Fruit fly (Drosophila melanogaster) whole organism, pupa: Measurements from ENCODE around the gene barr.

ENCODE experiments used
- CG10348 ChIP-seq: fragments of 200-800 bp; sonication (Bioruptor generic); IDR thresholded peaks from 2 replicates; pipeline ENCODE4 v1.3.6; 2022; ENCODE audit warnings: missing biosample characterization, missing genetic modification characterization
- CG12605 ChIP-seq: fragments of 200-800 bp; sonication (Bioruptor generic); IDR thresholded peaks from 2 replicates; pipeline ENCODE4 v1.3.6; 2022; ENCODE audit warnings: missing biosample characterization, missing genetic modification characterization
- CG13204 ChIP-seq: fragments of 200-800 bp; sonication (Bioruptor generic); optimal IDR thresholded peaks from 2 replicates; lab custom pipeline; 2018; ENCODE audit warnings: missing biosample characterization, mild to moderate bottlenecking, missing genetic modification characterization, moderate library complexity
- CG14655 ChIP-seq: fragments of 200-800 bp; sonication (Bioruptor generic); optimal IDR thresholded peaks from 3 replicates; lab custom pipeline; 2017; ENCODE audit warnings: mild to moderate bottlenecking, missing biosample characterization, missing genetic modification reagents, missing genetic modification characterization
- CG15710 ChIP-seq: fragments of 200-800 bp; sonication (Bioruptor generic); optimal IDR thresholded peaks from 2 replicates; lab custom pipeline; 2018; ENCODE audit warnings: missing biosample characterization, mild to moderate bottlenecking, missing genetic modification characterization, moderate library complexity
- CG17806 ChIP-seq: fragments of 200-800 bp; sonication (Bioruptor generic); optimal IDR thresholded peaks from 2 replicates; lab custom pipeline; 2018; ENCODE audit warnings: missing biosample characterization, mild to moderate bottlenecking, missing genetic modification characterization, moderate library complexity
- CG32121 ChIP-seq: fragments of 200-800 bp; sonication (Bioruptor generic); IDR thresholded peaks from 2 replicates; pipeline ENCODE4 v1.3.6; 2022; ENCODE audit warnings: missing biosample characterization, missing genetic modification characterization
- CG34367 ChIP-seq: fragments of 200-800 bp; sonication (Bioruptor generic); optimal IDR thresholded peaks from 2 replicates; lab custom pipeline; 2018; ENCODE audit warnings: missing biosample characterization, mild to moderate bottlenecking, missing genetic modification characterization
- CG4496 ChIP-seq: fragments of 200-800 bp; sonication (Bioruptor generic); IDR thresholded peaks from 3 replicates; pipeline ENCODE4 v1.3.6; 2022; ENCODE audit warnings: missing biosample characterization, missing genetic modification characterization
- CG8159 ChIP-seq: fragments of 200-800 bp; sonication (Bioruptor generic); optimal IDR thresholded peaks from 3 replicates; lab custom pipeline; 2018; ENCODE audit warnings: missing biosample characterization, mild to moderate bottlenecking, missing genetic modification characterization, moderate library complexity
- CG8301 ChIP-seq: fragments of 200-800 bp; sonication (Bioruptor generic); optimal IDR thresholded peaks from 2 replicates; lab custom pipeline; 2018; ENCODE audit warnings: missing biosample characterization, mild to moderate bottlenecking, missing genetic modification characterization
- CG9948 ChIP-seq: fragments of 200-800 bp; sonication (Bioruptor generic); optimal IDR thresholded peaks from 2 replicates; lab custom pipeline; 2018; ENCODE audit warnings: missing biosample characterization, mild to moderate bottlenecking, missing genetic modification characterization, moderate library complexity
- D1 ChIP-seq: fragments of 200-800 bp; sonication (Bioruptor generic); optimal IDR thresholded peaks from 2 replicates; lab custom pipeline; 2018; ENCODE audit warnings: missing biosample characterization, mild to moderate bottlenecking, missing genetic modification characterization, moderate library complexity
- EcR ChIP-seq: fragments of 200-800 bp; sonication (Bioruptor generic); optimal IDR thresholded peaks from 3 replicates; lab custom pipeline; 2019; ENCODE audit warnings: missing biosample characterization, missing genetic modification characterization, mild to moderate bottlenecking, moderate library complexity, missing genetic modification reagents
- Ets98B ChIP-seq: fragments of 200-800 bp; sonication (Bioruptor generic); IDR thresholded peaks from 2 replicates; pipeline ENCODE4 v1.3.6; 2022; ENCODE audit warnings: missing biosample characterization, missing genetic modification characterization
- Pif1A ChIP-seq: fragments of 200-800 bp; sonication (Bioruptor generic); optimal IDR thresholded peaks from 3 replicates; lab custom pipeline; 2016; ENCODE audit warnings: missing biosample characterization, missing genetic modification characterization
- Pif1B ChIP-seq: fragments of 200-800 bp; sonication (Bioruptor generic); optimal IDR thresholded peaks from 3 replicates; lab custom pipeline; 2016; ENCODE audit warnings: missing biosample characterization, missing genetic modification characterization
- Snoo ChIP-seq: fragments of 200-800 bp; sonication (Bioruptor generic); optimal IDR thresholded peaks from 3 replicates; lab custom pipeline; 2017; ENCODE audit warnings: missing biosample characterization, mild to moderate bottlenecking, missing genetic modification characterization, inconsistent platforms
- fd96Ca ChIP-seq: fragments of 200-800 bp; sonication (Bioruptor generic); IDR thresholded peaks from 3 replicates; pipeline ENCODE4 v1.3.6; 2022; ENCODE audit warnings: missing biosample characterization, missing genetic modification characterization
- gl ChIP-seq: fragments of 200-800 bp; sonication (Bioruptor generic); optimal IDR thresholded peaks from 2 replicates; lab custom pipeline; 2018; ENCODE audit warnings: missing biosample characterization, mild to moderate bottlenecking, missing genetic modification characterization
- rn ChIP-seq: fragments of 200-800 bp; sonication (Bioruptor generic); IDR thresholded peaks from 2 replicates; pipeline ENCODE4 v1.3.6; 2022; ENCODE audit warnings: missing biosample characterization, missing genetic modification characterization

barr gene

DNA sequence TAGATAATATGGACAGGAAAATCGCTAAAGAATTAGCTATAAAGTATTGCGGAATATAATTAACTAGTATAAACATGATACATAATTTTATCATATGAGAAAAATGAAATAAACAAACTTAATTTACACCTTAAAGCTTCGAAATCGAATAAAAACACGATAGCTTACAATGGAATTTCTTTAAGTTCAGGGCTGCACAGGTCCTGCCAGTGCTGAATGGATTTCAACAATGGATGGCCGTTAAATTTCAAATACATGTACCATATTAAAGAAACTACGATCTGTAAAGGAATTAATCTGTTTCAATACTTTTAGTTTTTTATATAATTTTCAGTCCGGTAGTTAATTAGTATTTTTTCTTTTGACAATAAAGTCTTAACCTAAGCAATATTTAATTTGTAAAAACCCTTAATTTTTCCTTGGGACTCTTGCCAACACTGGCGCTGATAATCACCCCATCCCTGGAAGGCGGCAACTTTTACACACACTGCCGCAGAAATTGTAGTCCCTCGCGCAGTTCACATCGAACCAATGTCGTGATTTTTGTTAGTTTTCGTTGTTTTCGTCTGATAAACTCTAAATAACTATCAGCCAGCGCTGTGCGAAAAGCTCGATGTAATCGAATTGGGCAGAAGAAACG is at the start of gene barr, which contains the start of gene lok:
Gene barr, minus strand, starts transcription at position 353 of the 640 bp plus-strand sequence.
Gene lok, plus strand, starts transcription at position 405 of the 640 bp plus-strand sequence.
- no peak for TF ChIP-seq Ets98B (GFP tag; lab: Robert Waterston, UW)
- TF ChIP-seq CG34367 (tag; lab: Kevin White, UChicago) = no peak
- peak; percentile 17 for TF ChIP-seq CG9948 (tag; lab: Kevin White, UChicago)
- no peak for TF ChIP-seq fd96Ca (GFP tag; lab: Robert Waterston, UW)
- TF ChIP-seq CG14655 (GFP tag; lab: Kevin White, UChicago) = no peak
- no peak for TF ChIP-seq Snoo (tag; lab: Kevin White, UChicago)
- TF ChIP-seq CG15710 (tag; lab: Kevin White, UChicago) = peak; percentile 20
- TF ChIP-seq CG8159 = peak; percentile 37

DNA sequence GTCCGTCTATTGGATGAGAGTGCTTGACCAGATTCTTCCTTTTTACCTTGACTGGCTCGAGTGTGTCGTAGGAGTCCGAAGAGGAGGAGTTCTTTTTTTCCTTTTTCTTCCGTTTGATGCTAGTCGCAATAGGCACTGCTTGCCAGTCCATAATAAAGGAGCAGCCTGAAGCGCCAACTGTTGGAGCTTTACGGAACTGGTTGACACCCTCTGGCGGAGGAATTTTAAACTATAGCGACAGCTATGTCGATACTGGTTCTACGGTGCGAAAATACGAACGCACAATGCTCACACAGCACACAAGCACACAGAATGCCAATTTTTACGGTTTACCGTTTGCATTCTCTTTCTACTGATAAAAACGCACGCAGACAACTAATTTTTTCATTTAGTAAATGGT is 45.4 kb upstream of the barr start:
- TF ChIP-seq CG34367 (tag; lab: Kevin White, UChicago) = no peak
- no peak for TF ChIP-seq gl (tag; lab: Kevin White, UChicago)
- TF ChIP-seq rn = no peak
- TF ChIP-seq CG9948 (tag; lab: Kevin White, UChicago) = no peak
- no peak for TF ChIP-seq D1 (tag; lab: Kevin White, UChicago)
- TF ChIP-seq CG13204 (GFP tag; lab: Kevin White, UChicago) = no peak
- no peak for TF ChIP-seq CG8301 (tag; lab: Kevin White, UChicago)
- no peak for TF ChIP-seq CG17806 (tag; lab: Kevin White, UChicago)
- no peak for TF ChIP-seq Snoo (tag; lab: Kevin White, UChicago)
- no peak for TF ChIP-seq Pif1B (GFP tag; lab: Kevin White, UChicago)
- no peak for TF ChIP-seq CG10348 (GFP tag; lab: Robert Waterston, UW)
- no peak for TF ChIP-seq CG8159
- no peak for TF ChIP-seq CG32121 (GFP tag; lab: Robert Waterston, UW)
- no peak for TF ChIP-seq Pif1A (GFP tag; lab: Kevin White, UChicago)
- no peak for TF ChIP-seq Ets98B (GFP tag; lab: Robert Waterston, UW)
- no peak for TF ChIP-seq CG14655 (GFP tag; lab: Kevin White, UChicago)

DNA sequence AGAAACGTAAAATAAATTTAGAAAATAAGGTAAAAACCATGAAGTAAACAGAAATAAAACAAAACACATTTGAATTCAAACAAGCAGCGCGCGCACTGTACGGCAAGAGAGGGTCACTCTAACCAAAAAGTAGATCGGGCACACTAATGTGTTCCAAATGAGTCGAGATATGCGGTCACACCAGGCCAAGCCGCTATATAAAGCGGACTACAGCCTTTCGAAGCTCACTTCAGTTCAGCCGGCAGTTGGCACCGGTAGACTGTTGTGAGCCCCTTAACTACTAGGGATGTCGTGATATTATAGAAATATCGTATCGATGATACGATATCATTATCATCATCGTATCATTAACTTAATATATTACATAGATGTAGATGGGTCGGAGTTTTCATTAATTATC is 43.4 kb upstream of the barr start:
- no peak for TF ChIP-seq gl (tag; lab: Kevin White, UChicago)
- no peak for TF ChIP-seq EcR (GFP tag; lab: Kevin White, UChicago)
- no peak for TF ChIP-seq CG10348 (GFP tag; lab: Robert Waterston, UW)
- TF ChIP-seq CG12605 (GFP tag; lab: Robert Waterston, UW) = no peak
- TF ChIP-seq CG34367 (tag; lab: Kevin White, UChicago) = no peak
- no peak for TF ChIP-seq CG32121 (GFP tag; lab: Robert Waterston, UW)
- no peak for TF ChIP-seq rn
- no peak for TF ChIP-seq Snoo (tag; lab: Kevin White, UChicago)
- no peak for TF ChIP-seq CG15710 (tag; lab: Kevin White, UChicago)
- TF ChIP-seq Pif1B (GFP tag; lab: Kevin White, UChicago) = no peak
- no peak for TF ChIP-seq D1 (tag; lab: Kevin White, UChicago)
- TF ChIP-seq CG17806 (tag; lab: Kevin White, UChicago) = no peak
- no peak for TF ChIP-seq CG9948 (tag; lab: Kevin White, UChicago)
- TF ChIP-seq Pif1A (GFP tag; lab: Kevin White, UChicago) = no peak
- TF ChIP-seq Ets98B (GFP tag; lab: Robert Waterston, UW) = no peak

DNA sequence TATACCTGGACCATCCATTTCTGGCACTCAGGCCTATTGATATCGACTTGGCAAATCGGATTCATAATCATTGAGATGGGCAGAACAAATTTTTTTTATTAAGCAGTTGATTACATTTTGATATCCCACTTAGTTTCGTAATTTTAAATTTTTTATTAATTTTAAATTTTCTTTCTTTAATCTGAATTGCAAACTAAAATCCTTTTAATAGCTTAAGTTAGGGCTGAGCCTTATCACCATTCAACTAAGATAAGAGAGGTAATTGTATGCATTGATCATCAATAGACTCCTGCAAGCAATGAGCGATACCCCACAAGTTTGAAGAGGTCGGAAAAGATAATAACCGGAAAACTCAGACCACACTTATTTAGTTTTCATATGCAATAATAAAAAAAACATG is 42.9 kb upstream of the barr start, which contains the start of gene CG13970:
Gene CG13970, minus strand, starts transcription at position 101 of the 400 bp plus-strand sequence.
- TF ChIP-seq CG12605 (GFP tag; lab: Robert Waterston, UW) (no peak), CG13204 (GFP tag; lab: Kevin White, UChicago) (no peak), CG32121 (GFP tag; lab: Robert Waterston, UW) (no peak), gl (tag; lab: Kevin White, UChicago) (no peak), Ets98B (GFP tag; lab: Robert Waterston, UW) (no peak), CG9948 (tag; lab: Kevin White, UChicago) (no peak), CG8159 (no peak), D1 (tag; lab: Kevin White, UChicago) (no peak), fd96Ca (GFP tag; lab: Robert Waterston, UW) (no peak), Pif1B (GFP tag; lab: Kevin White, UChicago) (no peak), EcR (GFP tag; lab: Kevin White, UChicago) (no peak), Snoo (tag; lab: Kevin White, UChicago) (no peak), CG17806 (tag; lab: Kevin White, UChicago) (no peak)

DNA sequence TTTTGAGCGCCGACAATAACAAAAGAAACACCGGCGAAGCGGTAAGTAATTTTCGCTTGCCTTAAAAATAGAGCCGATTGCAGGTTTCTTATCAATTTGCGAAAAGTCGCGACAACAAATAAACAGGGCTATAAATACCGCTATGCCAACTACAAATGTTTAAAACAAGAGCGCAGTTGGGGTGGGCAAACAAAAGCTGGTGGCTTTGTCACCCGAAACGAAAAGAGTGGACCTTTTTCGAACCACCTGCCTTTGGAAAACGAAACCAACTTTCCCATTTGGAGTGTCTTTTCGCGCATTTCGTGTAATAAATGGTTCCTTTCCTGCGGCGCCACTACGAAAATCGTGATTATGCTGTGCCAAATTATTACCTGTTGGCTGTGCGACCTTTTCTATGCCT is 37.0 kb upstream of the barr start:
- no peak for TF ChIP-seq Pif1B (GFP tag; lab: Kevin White, UChicago)
- 0 out of 2 replicates have a peak, but pooled peaks have one; percentile 13 for TF ChIP-seq CG12605 (GFP tag; lab: Robert Waterston, UW)
- TF ChIP-seq CG8159 = peak; percentile 87
- TF ChIP-seq Ets98B (GFP tag; lab: Robert Waterston, UW) = peak; percentile 5; the same call in 1 of the 2 replicates

DNA sequence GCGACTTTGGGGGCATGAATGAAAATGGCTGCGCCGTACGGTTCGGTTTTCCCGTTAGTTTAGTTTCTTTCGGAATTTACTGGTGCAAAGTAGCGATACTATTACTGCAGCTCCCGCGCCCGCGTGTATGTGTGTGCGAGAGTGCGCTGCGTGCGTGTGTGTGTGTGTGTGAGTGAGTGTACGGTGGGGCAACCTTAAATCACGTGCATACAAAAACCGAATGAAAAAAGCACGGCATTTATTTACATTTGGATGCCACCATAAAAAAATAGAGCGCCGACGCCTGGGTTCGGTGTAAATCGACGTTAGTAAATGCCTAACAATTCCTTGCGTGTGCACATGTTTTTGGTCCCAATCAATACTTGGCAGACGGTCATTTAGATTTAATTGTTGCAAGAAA is 36.6 kb upstream of the barr start:
- TF ChIP-seq CG8301 (tag; lab: Kevin White, UChicago) (no peak), fd96Ca (GFP tag; lab: Robert Waterston, UW) (peak; percentile 13; the same call in 1 of the 3 replicates), Ets98B (GFP tag; lab: Robert Waterston, UW) (peak; percentile 22), CG4496 (GFP tag; lab: Robert Waterston, UW) (peak; percentile 8; the same call in 1 of the 3 replicates), EcR (GFP tag; lab: Kevin White, UChicago) (no peak), CG9948 (tag; lab: Kevin White, UChicago) (no peak), rn (no peak), CG17806 (tag; lab: Kevin White, UChicago) (no peak)
